Fruit fly (Drosophila melanogaster): ENCODE measurements around the gene Dad1.

Dad1 gene

DNA sequence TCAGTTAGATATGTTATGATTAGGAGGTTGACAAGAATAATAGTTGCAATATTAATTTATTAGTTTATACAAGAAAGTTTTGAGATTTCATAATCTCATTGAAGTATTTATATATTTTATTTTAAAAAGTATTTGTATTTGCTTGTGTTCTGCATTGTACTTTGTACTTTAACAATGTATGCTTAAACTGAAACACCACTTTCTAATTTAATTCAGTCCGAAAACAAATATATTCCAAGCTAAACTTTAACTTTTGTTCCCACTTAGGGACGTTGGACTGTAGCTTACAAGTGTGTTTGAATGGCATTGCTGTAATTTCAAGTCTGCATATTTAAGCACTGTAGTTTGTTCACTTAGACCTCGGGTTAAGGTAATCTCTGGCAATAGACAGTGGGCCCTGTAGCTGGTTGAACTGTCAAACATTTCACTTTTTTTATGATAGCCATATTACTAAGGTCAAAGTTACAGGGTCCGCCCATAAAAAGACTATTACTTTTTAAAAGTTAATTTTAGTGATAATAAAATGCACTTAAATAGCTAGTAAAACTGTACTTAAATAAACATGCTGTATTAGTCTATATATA is 12.5 kb downstream of the Dad1 start:
- TF ChIP-seq bab1 (GFP tag; optimal IDR thresholded peaks at IDR 0.05) (peak; percentile 9), toe (GFP tag; optimal IDR thresholded peaks at IDR 0.05) (peak; percentile 22), CG7101 (tag; optimal IDR thresholded peaks at IDR 0.05) (peak; percentile 17), CG14711 (tag; optimal IDR thresholded peaks at IDR 0.05) (peak; percentile 29), CG12768 (GFP tag; optimal IDR thresholded peaks at IDR 0.05) (peak; percentile 64), CG11617 (GFP tag; optimal IDR thresholded peaks at IDR 0.05) (no peak)

DNA sequence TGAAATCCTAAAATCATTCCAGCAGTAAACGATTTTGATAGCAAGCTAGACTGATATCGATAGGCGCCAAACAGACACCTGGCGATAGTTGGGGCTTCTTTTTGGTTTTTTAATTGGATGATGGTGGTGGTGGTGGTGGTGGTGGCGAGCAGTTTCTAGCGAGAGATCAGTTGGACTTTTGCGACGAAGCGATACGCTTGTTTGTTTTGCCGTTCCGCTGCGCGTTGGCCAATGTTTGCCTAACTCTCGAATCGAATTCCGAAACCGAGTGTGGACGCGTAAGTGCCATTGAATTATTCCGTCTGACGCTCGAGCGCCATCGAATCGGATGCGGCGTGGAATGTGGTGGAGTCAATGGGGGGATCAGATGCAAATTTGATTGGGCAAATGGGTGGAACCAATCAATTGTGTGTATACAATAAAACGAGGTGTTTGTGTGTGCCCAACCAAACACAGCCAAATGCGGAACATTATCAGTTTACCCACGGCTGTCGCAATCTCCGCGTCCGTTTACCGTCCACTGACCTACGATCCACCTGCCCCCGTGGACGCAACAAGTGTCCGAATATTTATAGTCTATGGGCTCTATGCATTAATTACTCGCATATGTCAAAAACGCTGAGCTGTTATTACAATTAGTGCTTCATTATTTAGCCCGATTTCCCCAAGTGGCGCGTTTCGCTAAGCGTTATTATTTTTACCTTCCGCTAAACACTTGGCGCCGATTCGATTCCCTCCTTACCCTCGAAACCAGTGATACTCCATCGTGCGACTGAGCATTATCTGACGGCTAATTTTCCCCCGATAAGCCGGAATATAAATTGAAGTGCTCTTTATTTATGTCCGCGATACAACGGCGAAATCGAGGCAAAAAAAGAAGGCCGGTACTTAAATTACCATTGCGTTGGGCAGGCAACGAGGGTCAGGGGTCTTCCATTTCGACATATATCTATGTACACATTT is 13.3 kb downstream of the Dad1 start, which contains the start of gene CG17292:
CG17292 (plus strand) TSS at position 91 of the 963 bp plus-strand sequence.
- TF ChIP-seq CG7045 (GFP tag; optimal IDR thresholded peaks at IDR 0.05) (no peak), Clk (GFP tag; optimal IDR thresholded peaks at IDR 0.05) (peak; percentile 42), bab1 (GFP tag; optimal IDR thresholded peaks at IDR 0.05) (peak; percentile 88), pad (GFP tag; optimal IDR thresholded peaks at IDR 0.05) (peak; percentile 52), CG7101 (tag; optimal IDR thresholded peaks at IDR 0.05) (peak; percentile 65), ovo (GFP tag; optimal IDR thresholded peaks at IDR 0.05) (peak; percentile 58), kay (GFP tag; ENCODE audit: borderline replicate concordance) (no peak), CG33017 (tag; optimal IDR thresholded peaks at IDR 0.05) (peak; percentile 62), CG11617 (GFP tag; optimal IDR thresholded peaks at IDR 0.05) (peak; percentile 70), toe (GFP tag; optimal IDR thresholded peaks at IDR 0.05) (peak; percentile 62), cic (GFP tag; optimal IDR thresholded peaks at IDR 0.05) (peak; percentile 90), cnc (optimal IDR thresholded peaks at IDR 0.05) (no peak), tj (GFP tag; optimal IDR thresholded peaks at IDR 0.05) (peak; percentile 72), CG5204 (GFP tag; optimal IDR thresholded peaks at IDR 0.05) (no peak), CG12768 (GFP tag; optimal IDR thresholded peaks at IDR 0.05) (peak; percentile 79), Mnt (GFP tag; optimal IDR thresholded peaks at IDR 0.05) (peak; percentile 81), CG14711 (tag; optimal IDR thresholded peaks at IDR 0.05) (peak; percentile 17), Crg-1 (GFP tag; optimal IDR thresholded peaks at IDR 0.05) (peak; percentile 37), CG1620 (GFP tag; optimal IDR thresholded peaks at IDR 0.05) (peak; percentile 49), Hr96 (GFP tag; optimal IDR thresholded peaks at IDR 0.05) (no peak)

DNA sequence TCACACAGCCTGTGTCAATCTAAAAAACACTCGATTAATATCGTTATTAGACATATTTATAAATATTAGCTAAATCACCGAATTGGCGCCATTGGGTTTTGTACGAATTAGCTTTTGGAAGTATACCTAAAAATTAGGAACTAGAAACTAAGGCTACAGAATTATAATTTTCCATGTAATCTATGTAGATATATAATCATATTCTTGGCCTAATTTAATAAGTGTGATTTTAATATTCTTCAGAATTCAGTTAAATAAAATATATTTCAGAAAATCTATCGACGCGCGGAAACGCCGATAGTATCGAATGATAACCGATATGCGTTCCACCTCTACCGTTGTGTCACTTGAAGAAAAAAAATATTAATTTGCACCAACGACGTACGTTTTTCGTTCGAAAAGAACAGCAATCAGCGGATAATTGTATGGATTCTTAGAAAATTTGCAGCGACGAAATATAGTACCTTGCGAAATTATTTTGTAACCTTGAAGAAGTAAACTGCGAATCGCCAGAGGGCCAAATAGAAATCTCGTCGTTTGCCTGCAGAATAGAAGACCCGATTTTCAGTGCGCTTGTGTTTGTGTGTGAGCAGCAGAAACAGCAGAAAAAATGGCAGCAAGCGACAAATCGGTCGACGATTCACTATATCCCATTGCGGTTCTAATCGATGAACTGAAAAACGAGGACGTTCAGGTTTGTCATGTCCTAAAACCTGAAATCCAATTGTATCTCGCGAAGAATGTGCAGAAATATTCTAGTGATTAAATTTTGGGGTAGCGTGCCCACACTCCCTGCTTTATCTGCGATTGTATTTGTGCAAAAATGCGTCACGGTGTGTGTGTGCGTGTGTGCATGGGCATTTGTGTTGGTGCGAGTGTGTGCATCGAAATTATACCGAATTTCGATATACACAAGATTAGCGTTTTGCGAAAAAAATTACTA is 18.0 kb downstream of the Dad1 start, which contains the start of gene Pp2A-29B:
Pp2A-29B (plus strand) TSS at position 338 of the 943 bp plus-strand sequence.
- peak; percentile 45 for TF ChIP-seq Mnt (GFP tag; optimal IDR thresholded peaks at IDR 0.05)
- TF ChIP-seq tj (GFP tag; optimal IDR thresholded peaks at IDR 0.05): peak; percentile 34
- TF ChIP-seq pad (GFP tag; optimal IDR thresholded peaks at IDR 0.05): peak; percentile 27
- TF ChIP-seq Crg-1 (GFP tag; optimal IDR thresholded peaks at IDR 0.05): peak; percentile 72
- TF ChIP-seq CG33017 (tag; optimal IDR thresholded peaks at IDR 0.05): peak; percentile 25
- peak; percentile 10 for TF ChIP-seq CG14711 (tag; optimal IDR thresholded peaks at IDR 0.05)
- TF ChIP-seq CG7101 (tag; optimal IDR thresholded peaks at IDR 0.05): peak; percentile 45
- TF ChIP-seq cnc (optimal IDR thresholded peaks at IDR 0.05): no peak
- peak; percentile 58 for TF ChIP-seq ovo (GFP tag; optimal IDR thresholded peaks at IDR 0.05)
- TF ChIP-seq bab1 (GFP tag; optimal IDR thresholded peaks at IDR 0.05): no peak
- TF ChIP-seq toe (GFP tag; optimal IDR thresholded peaks at IDR 0.05): peak; percentile 86
- peak; percentile 66 for TF ChIP-seq kay (GFP tag; ENCODE audit: borderline replicate concordance)
- no peak for TF ChIP-seq CG5204 (GFP tag; optimal IDR thresholded peaks at IDR 0.05)
- no peak for TF ChIP-seq CG7045 (GFP tag; optimal IDR thresholded peaks at IDR 0.05)
- TF ChIP-seq CG1620 (GFP tag; optimal IDR thresholded peaks at IDR 0.05): peak; percentile 60
- TF ChIP-seq Hr96 (GFP tag; optimal IDR thresholded peaks at IDR 0.05): peak; percentile 45
- TF ChIP-seq cic (GFP tag; optimal IDR thresholded peaks at IDR 0.05): peak; percentile 70
- TF ChIP-seq CG12768 (GFP tag; optimal IDR thresholded peaks at IDR 0.05): no peak
- peak; percentile 37 for TF ChIP-seq CG11617 (GFP tag; optimal IDR thresholded peaks at IDR 0.05)

DNA sequence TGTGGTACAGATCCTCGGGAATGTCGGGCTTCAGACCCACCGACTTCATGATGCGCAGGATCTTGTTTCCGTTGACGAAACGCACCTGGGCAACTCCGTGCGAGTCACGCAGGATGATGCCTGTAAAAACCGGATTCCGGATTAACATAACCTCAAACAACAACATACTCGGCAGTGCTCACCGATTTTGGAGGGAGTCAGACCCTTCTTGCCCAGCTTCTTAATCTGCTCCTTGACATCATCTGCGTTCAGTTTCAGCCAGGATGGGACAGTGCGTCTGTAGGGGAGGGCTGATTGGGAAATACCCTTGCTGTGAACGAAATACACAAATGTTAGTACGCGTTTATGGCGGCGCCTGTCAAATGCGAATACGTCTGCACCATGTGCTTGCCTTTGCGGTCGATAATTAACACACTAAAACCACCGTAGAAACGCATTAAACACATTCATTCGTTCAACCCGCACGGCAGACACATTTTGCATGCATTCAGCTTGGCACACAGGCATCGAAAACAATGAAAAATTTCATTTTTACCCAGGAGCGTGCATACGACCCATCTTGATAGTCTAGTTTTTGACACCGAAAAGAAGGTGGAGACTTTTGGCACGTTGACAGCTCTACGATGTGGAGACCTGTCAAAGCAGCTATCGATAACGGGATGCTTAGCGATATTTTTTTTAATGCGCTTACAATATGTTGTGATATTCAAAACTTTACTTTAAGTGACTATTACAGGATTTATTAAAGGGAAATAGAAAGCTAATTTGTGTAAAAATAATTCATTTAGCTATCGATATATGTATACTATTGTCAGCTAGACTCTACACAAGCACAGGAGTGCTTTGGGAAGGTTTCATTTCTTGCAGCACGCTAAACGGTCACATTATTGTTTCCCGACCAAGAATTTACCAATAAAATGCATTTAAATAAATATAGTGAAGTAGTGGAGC is 19.7 kb downstream of the Dad1 start, which contains the start of the genes RpS13 and CSN8:
RpS13 (minus strand) TSS at position 657 of the 951 bp plus-strand sequence.
CSN8 (plus strand) TSS at position 850 of the 951 bp plus-strand sequence.
- no peak for TF ChIP-seq CG5204 (GFP tag; optimal IDR thresholded peaks at IDR 0.05)
- no peak for TF ChIP-seq CG33017 (tag; optimal IDR thresholded peaks at IDR 0.05)
- TF ChIP-seq CG1620 (GFP tag; optimal IDR thresholded peaks at IDR 0.05): peak; percentile 28
- no peak for TF ChIP-seq kay (GFP tag; ENCODE audit: borderline replicate concordance)
- TF ChIP-seq bab1 (GFP tag; optimal IDR thresholded peaks at IDR 0.05): peak; percentile 51
- TF ChIP-seq CG14711 (tag; optimal IDR thresholded peaks at IDR 0.05): peak; percentile 72
- peak; percentile 46 for TF ChIP-seq CG7101 (tag; optimal IDR thresholded peaks at IDR 0.05)
- no peak for TF ChIP-seq ovo (GFP tag; optimal IDR thresholded peaks at IDR 0.05)
- peak; percentile 19 for TF ChIP-seq Hr96 (GFP tag; optimal IDR thresholded peaks at IDR 0.05)
- peak; percentile 96 for TF ChIP-seq Mnt (GFP tag; optimal IDR thresholded peaks at IDR 0.05)
- TF ChIP-seq CG12768 (GFP tag; optimal IDR thresholded peaks at IDR 0.05): no peak
- peak; percentile 37 for TF ChIP-seq pad (GFP tag; optimal IDR thresholded peaks at IDR 0.05)
- TF ChIP-seq cic (GFP tag; optimal IDR thresholded peaks at IDR 0.05): peak; percentile 37
- no peak for TF ChIP-seq tj (GFP tag; optimal IDR thresholded peaks at IDR 0.05)
- no peak for TF ChIP-seq CG7045 (GFP tag; optimal IDR thresholded peaks at IDR 0.05)
- peak; percentile 54 for TF ChIP-seq toe (GFP tag; optimal IDR thresholded peaks at IDR 0.05)
- TF ChIP-seq Crg-1 (GFP tag; optimal IDR thresholded peaks at IDR 0.05): no peak
- peak; percentile 46 for TF ChIP-seq CG11617 (GFP tag; optimal IDR thresholded peaks at IDR 0.05)
- no peak for TF ChIP-seq cnc (optimal IDR thresholded peaks at IDR 0.05)
- no peak for TF ChIP-seq Clk (GFP tag; optimal IDR thresholded peaks at IDR 0.05)
